Worm (Caenorhabditis elegans): Measurements from ENCODE around the gene klp-17.

Gene klp-17

DNA sequence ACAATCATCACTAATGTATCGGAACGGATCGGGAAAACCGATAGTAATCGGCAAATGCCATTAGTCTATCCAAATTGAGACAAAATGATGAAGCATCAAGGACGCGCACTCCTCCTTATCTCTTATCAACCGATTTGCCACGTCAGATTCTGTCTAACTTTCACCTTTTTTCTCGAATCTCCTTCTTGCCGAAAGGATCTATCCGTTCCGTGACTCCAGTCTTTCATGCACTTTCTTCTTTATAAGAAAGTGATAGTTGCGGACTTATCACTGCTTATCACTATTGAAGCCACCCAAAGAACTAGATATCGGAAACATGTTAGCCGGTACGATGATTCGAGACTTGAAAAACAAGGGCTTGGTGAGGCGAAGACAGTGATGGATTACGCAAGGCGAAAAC, 34.5 kb upstream of the klp-17 start:
- no peak for TF ChIP-seq Y22D7AL.16 (tag; optimal IDR thresholded peaks at IDR 0.05)
- TF ChIP-seq dmd-4 (tag; optimal IDR thresholded peaks at IDR 0.05; ENCODE audit: borderline replicate concordance) = no peak
- no peak for TF ChIP-seq ceh-6 (GFP tag; optimal IDR thresholded peaks at IDR 0.05)
- TF ChIP-seq fkh-6 (tag; optimal IDR thresholded peaks at IDR 0.05) = no peak
- no peak for TF ChIP-seq pha-2 (tag; optimal IDR thresholded peaks at IDR 0.05)
- no peak for TF ChIP-seq nhr-232 (tag; optimal IDR thresholded peaks at IDR 0.05)
- no peak for TF ChIP-seq T23F11.4 (GFP tag; optimal IDR thresholded peaks at IDR 0.05)
- TF ChIP-seq rnt-1 (tag; optimal IDR thresholded peaks at IDR 0.05) = no peak
- TF ChIP-seq elt-4 (tag; optimal IDR thresholded peaks at IDR 0.05) = no peak
- no peak for TF ChIP-seq ets-4 (tag; optimal IDR thresholded peaks at IDR 0.05)
- no peak for TF ChIP-seq ahr-1 (tag; optimal IDR thresholded peaks at IDR 0.05)
- TF ChIP-seq ttx-3 (tag; optimal IDR thresholded peaks at IDR 0.05) = no peak
- TF ChIP-seq dve-1 (tag; optimal IDR thresholded peaks at IDR 0.05) = no peak

DNA sequence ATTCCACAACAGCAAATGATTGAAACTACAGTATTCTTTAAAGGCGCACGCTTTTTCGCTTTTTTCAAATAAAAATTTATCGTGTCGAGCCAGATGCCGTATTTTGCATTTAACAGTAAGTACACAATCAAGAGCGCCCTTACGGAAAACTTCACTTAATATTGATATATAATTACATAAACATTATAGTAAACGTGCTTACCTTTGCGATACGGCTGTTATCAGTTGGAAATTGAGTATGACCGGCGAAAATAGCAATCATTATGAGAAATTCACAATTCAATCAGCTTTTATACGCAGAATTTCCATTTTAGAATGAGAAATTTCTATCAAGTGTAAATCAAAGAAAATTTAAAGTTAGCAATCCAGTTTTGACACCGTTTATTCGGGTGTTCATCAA, 32.8 kb upstream of the klp-17 start, which contains the start of gene B0334.20:
Gene B0334.20 (minus strand): TSS at position 262 of the 400 bp plus-strand sequence.
- no peak for TF ChIP-seq pag-3 (tag; optimal IDR thresholded peaks at IDR 0.05; ENCODE audit: borderline replicate concordance)

DNA sequence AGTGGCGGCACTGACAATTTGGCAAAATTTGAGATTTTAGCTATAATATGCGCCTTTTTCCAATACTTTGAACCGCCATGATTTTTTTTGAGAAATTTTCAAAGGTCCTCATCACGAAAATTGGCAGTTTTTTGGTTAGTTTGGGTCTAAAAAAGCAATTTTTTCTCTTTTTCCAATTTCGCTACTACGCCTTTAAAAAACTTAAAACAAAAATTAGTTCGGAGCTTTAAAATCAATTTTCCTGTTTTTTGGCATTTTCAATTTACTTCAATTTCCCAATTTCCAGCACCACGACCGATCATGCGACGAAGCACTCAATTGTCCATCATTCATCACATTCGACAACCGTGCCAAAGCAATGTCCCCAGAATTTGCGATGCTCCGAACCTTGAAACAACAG, 29.9 kb upstream of the klp-17 start, which contains the start of gene B0334.5:
Gene B0334.5 (plus strand): TSS at position 301 of the 400 bp plus-strand sequence.
- TF ChIP-seq nhr-232 (tag; optimal IDR thresholded peaks at IDR 0.05) = no peak
- TF ChIP-seq gmeb-2 (tag; optimal IDR thresholded peaks at IDR 0.05) = no peak
- TF ChIP-seq ets-4 (tag; optimal IDR thresholded peaks at IDR 0.05) = no peak
- no peak for TF ChIP-seq pag-3 (tag; optimal IDR thresholded peaks at IDR 0.05; ENCODE audit: borderline replicate concordance)
- no peak for TF ChIP-seq K09A11.1 (tag; optimal IDR thresholded peaks at IDR 0.05; ENCODE audit: insufficient read depth)
- TF ChIP-seq ceh-48 (tag; optimal IDR thresholded peaks at IDR 0.05) = no peak
- TF ChIP-seq tbx-7 (tag; optimal IDR thresholded peaks at IDR 0.05) = no peak
- TF ChIP-seq eyg-1 (tag; optimal IDR thresholded peaks at IDR 0.05) = no peak
- TF ChIP-seq fkh-6 (tag; optimal IDR thresholded peaks at IDR 0.05) = no peak
- no peak for TF ChIP-seq sox-4 (tag; optimal IDR thresholded peaks at IDR 0.05)
- no peak for TF ChIP-seq pax-1 (tag; optimal IDR thresholded peaks at IDR 0.05)
- no peak for TF ChIP-seq ceh-34 (tag; optimal IDR thresholded peaks at IDR 0.05)
- TF ChIP-seq C38D4.7 (GFP tag; optimal IDR thresholded peaks at IDR 0.05) = no peak
- TF ChIP-seq pha-4 (tag; optimal IDR thresholded peaks at IDR 0.05) = no peak
- no peak for TF ChIP-seq ttx-3 (tag; optimal IDR thresholded peaks at IDR 0.05)
- TF ChIP-seq elt-2 (tag; optimal IDR thresholded peaks at IDR 0.05) = no peak
- TF ChIP-seq elt-4 (tag; optimal IDR thresholded peaks at IDR 0.05) = no peak
- TF ChIP-seq ceh-2 (tag; optimal IDR thresholded peaks at IDR 0.05) = no peak

DNA sequence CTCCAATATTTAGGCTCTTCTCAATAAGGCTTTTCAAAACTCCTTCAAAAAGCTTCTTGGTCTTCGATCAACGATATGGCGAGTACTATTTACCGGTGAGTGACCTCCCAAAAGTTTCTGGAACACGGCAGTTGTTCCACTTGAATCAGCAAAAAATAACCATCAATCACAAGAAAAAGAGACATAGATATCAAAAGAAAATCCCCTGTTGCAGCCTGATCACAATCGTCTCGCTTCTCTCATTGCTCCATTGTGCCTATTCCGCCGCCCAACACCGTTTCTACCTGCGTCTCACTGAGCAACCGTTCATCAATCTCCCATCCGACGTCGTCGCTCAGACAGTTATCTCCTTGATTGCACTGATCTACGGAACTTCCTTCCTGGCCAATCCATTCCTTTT, 29.3 kb upstream of the klp-17 start, which contains the start of gene emc-5:
Gene emc-5 (plus strand): TSS at position 14 of the 400 bp plus-strand sequence.
- TF ChIP-seq ama-1 (optimal IDR thresholded peaks at IDR 0.05) (no peak), ceh-18 (tag; optimal IDR thresholded peaks at IDR 0.05) (peak; percentile 26), unc-55 (GFP tag; optimal IDR thresholded peaks at IDR 0.05) (peak; percentile 14)

DNA sequence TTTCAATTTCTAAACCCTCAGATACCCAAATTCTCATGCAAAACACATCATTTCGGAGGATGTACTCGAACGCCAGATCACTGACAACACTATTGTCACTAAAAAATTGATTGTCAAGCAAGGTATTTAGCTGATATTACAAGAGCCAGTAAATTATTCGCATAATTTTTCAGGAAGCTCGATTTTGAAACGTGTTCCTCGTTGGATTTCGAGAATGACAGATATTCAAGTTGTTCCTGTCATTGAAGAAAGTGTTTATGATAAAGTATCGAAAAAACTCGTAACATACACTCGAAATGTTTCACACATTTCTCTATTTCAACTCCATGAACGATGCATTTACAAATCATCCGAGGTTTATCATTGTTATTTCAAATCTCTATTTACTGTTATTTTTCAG, 28.4 kb upstream of the klp-17 start:
- TF ChIP-seq ztf-16 (tag; optimal IDR thresholded peaks at IDR 0.05) (no peak), ceh-45 (GFP tag; IDR thresholded peaks at IDR 0.05) (no peak), C38D4.7 (GFP tag; optimal IDR thresholded peaks at IDR 0.05) (no peak), madf-2 (tag; optimal IDR thresholded peaks at IDR 0.05) (no peak), nhr-11 (tag; optimal IDR thresholded peaks at IDR 0.05) (no peak), tbx-2 (tag; optimal IDR thresholded peaks at IDR 0.05) (no peak), ceh-22 (tag; optimal IDR thresholded peaks at IDR 0.05) (no peak), unc-86 (tag; optimal IDR thresholded peaks at IDR 0.05) (no peak), ceh-9 (tag; optimal IDR thresholded peaks at IDR 0.05) (no peak), pat-9 (tag; optimal IDR thresholded peaks at IDR 0.05) (no peak), ceh-18 (tag; optimal IDR thresholded peaks at IDR 0.05) (no peak), pha-2 (tag; optimal IDR thresholded peaks at IDR 0.05) (no peak), ref-2 (tag; optimal IDR thresholded peaks at IDR 0.05) (no peak), fkh-10 (GFP tag; optimal IDR thresholded peaks at IDR 0.05) (no peak), C08G9.2 (tag; optimal IDR thresholded peaks at IDR 0.05) (no peak)

Data from whole organism, late embryonic.